Worm (Caenorhabditis elegans): ENCODE measurements around the gene F40F8.5.

Gene F40F8.5

ce11 chrII:11149866-11150685, 15.3 kb upstream of the F40F8.5 start (continued):
- peak; percentile 77 for TF ChIP-seq madf-3 (GFP tag; IDR thresholded peaks at IDR 0.05)
- no peak for TF ChIP-seq lsy-27 (tag; optimal IDR thresholded peaks at IDR 0.05; ENCODE audit: borderline replicate concordance, insufficient read depth)
- TF ChIP-seq ama-1 (optimal IDR thresholded peaks at IDR 0.05), result peak; percentile 31
- no peak for TF ChIP-seq ama-1 (GFP tag; optimal IDR thresholded peaks at IDR 0.05)
- TF ChIP-seq rpc-1 (optimal IDR thresholded peaks at IDR 0.05), result no peak
- no peak for TF ChIP-seq rpc-1 (tag; optimal IDR thresholded peaks at IDR 0.05)
- TF ChIP-seq hrde-1 (tag; optimal IDR thresholded peaks at IDR 0.05; ENCODE audit: borderline replicate concordance), result no peak
- TF ChIP-seq snpc-4 (GFP tag; optimal IDR thresholded peaks at IDR 0.05), result no peak
- TF ChIP-seq snpc-4 (tag; optimal IDR thresholded peaks at IDR 0.05), result peak in 3 of 4 experiments; percentile 10 to 17 (median 16)
- no peak for TF ChIP-seq ztf-6 (GFP tag; IDR thresholded peaks at IDR 0.05)
- peak; percentile 19 for TF ChIP-seq fkh-3 (tag; optimal IDR thresholded peaks at IDR 0.05)
- peak; percentile 34 for TF ChIP-seq lin-54 (GFP tag; optimal IDR thresholded peaks at IDR 0.05)
- no peak for TF ChIP-seq Y79H2A.3 (GFP tag; conservative IDR thresholded peaks at IDR 0.05)
- 0 out of 2 replicates have a peak, but pooled peaks have one; percentile 17 for TF ChIP-seq hsf-1 (GFP tag; IDR thresholded peaks at IDR 0.05)
- TF ChIP-seq nfya-2 (GFP tag; IDR thresholded peaks at IDR 0.05), result no peak
- TF ChIP-seq pbrm-1 (GFP tag; IDR thresholded peaks at IDR 0.05), result peak; percentile 70; the same call in 1 of the 2 replicates
- TF ChIP-seq atf-7 (tag; optimal IDR thresholded peaks at IDR 0.05), result peak; percentile 80
- no peak for TF ChIP-seq nhr-27 (tag; optimal IDR thresholded peaks at IDR 0.05)
- TF ChIP-seq cebp-2 (GFP tag; IDR thresholded peaks at IDR 0.05), result 0 out of 2 replicates have a peak, but pooled peaks have one; percentile 29
- peak; percentile 87 for TF ChIP-seq Y95B8A.8 (GFP tag; IDR thresholded peaks at IDR 0.05)
- TF ChIP-seq B0261.1 (tag; optimal IDR thresholded peaks at IDR 0.05), result peak; percentile 12
- peak; percentile 71 for TF ChIP-seq let-526 (GFP tag; IDR thresholded peaks at IDR 0.05)
- 0 out of 2 replicates have a peak, but pooled peaks have one; percentile 31 for TF ChIP-seq hmg-1.2 (GFP tag; IDR thresholded peaks at IDR 0.05)
- TF ChIP-seq F22D6.2 (tag; optimal IDR thresholded peaks at IDR 0.05), result peak; percentile 17
- TF ChIP-seq K12H6.12 (tag; optimal IDR thresholded peaks at IDR 0.05), result no peak
- peak; percentile 76 for TF ChIP-seq chd-7 (tag; optimal IDR thresholded peaks at IDR 0.05)
- TF ChIP-seq Y56A3A.18 (GFP tag; IDR thresholded peaks at IDR 0.05), result peak; percentile 91
- no peak for TF ChIP-seq zim-3 (tag; optimal IDR thresholded peaks at IDR 0.05)
- TF ChIP-seq Y53F4B.3 (GFP tag; IDR thresholded peaks at IDR 0.05), result no peak
- peak; percentile 53 for TF ChIP-seq nhr-90 (tag; optimal IDR thresholded peaks at IDR 0.05)
- peak; percentile 32 to 64 for TF ChIP-seq let-607 (tag; optimal IDR thresholded peaks at IDR 0.05)
- TF ChIP-seq madf-10 (tag; optimal IDR thresholded peaks at IDR 0.05), result peak; percentile 36
- TF ChIP-seq ets-4 (GFP tag; optimal IDR thresholded peaks at IDR 0.05), result peak; percentile 12
- peak; percentile 48 for TF ChIP-seq dpff-1 (tag; optimal IDR thresholded peaks at IDR 0.05)
- TF ChIP-seq C06A6.2 (GFP tag; conservative IDR thresholded peaks at IDR 0.05), result peak; percentile 56; the same call in 1 of the 2 replicates
- peak; percentile 52 for TF ChIP-seq F10E7.11 (tag; optimal IDR thresholded peaks at IDR 0.05)
- peak; percentile 90 for TF ChIP-seq tlf-1 (GFP tag; optimal IDR thresholded peaks at IDR 0.05)
- TF ChIP-seq lin-26 (GFP tag; IDR thresholded peaks at IDR 0.05), result 0 out of 2 replicates have a peak, but pooled peaks have one; percentile 32
- TF ChIP-seq nhr-80 (tag; optimal IDR thresholded peaks at IDR 0.05), result peak; percentile 24
- no peak for TF ChIP-seq somi-1 (GFP tag; optimal IDR thresholded peaks at IDR 0.05)
- TF ChIP-seq B0336.3 (GFP tag; IDR thresholded peaks at IDR 0.05), result peak; percentile 95
- TF ChIP-seq ceh-100 (GFP tag; IDR thresholded peaks at IDR 0.05), result no peak
- no peak; the same call in 1 of the 2 replicates for TF ChIP-seq F33H1.4 (GFP tag; IDR thresholded peaks at IDR 0.05)
- no peak for TF ChIP-seq bed-2 (GFP tag; IDR thresholded peaks at IDR 0.05)
- peak; percentile 10 for TF ChIP-seq lin-40 (tag; optimal IDR thresholded peaks at IDR 0.05)
- no peak for TF ChIP-seq F55B11.4 (tag; optimal IDR thresholded peaks at IDR 0.05; ENCODE audit: borderline replicate concordance, insufficient read depth)
- no peak for TF ChIP-seq ztf-3 (GFP tag; optimal IDR thresholded peaks at IDR 0.05)
